Worm (Caenorhabditis elegans): ENCODE measurements around the gene K09H11.4.

ce11 chrV:5716508-5716907, 9.9 kb downstream of the K09H11.4 start, which contains the start of gene K09H11.9:
- TF ChIP-seq sma-9 (GFP tag; optimal IDR thresholded peaks at IDR 0.05), result no peak
- no peak for TF ChIP-seq sma-9 (tag; optimal IDR thresholded peaks at IDR 0.05)
- TF ChIP-seq nhr-77 (tag; optimal IDR thresholded peaks at IDR 0.05), result no peak
- no peak for TF ChIP-seq dmd-4 (tag; optimal IDR thresholded peaks at IDR 0.05)
- no peak for TF ChIP-seq ceh-16 (tag; optimal IDR thresholded peaks at IDR 0.05)
- no peak for TF ChIP-seq blmp-1 (tag; optimal IDR thresholded peaks at IDR 0.05; ENCODE audit: insufficient read depth)
- no peak for TF ChIP-seq ama-1 (optimal IDR thresholded peaks at IDR 0.05)
- no peak for TF ChIP-seq egl-27 (tag; optimal IDR thresholded peaks at IDR 0.05)
- TF ChIP-seq unc-62 (GFP tag; optimal IDR thresholded peaks at IDR 0.05), result no peak

Data from whole organism, L2 larva.